Worm (Caenorhabditis elegans) whole organism, mixed stage, embryonic: ENCODE results near the gene pde-2.
"Not testable (repeated sequence)": the region's sequence is repeated elsewhere in the genome, so short reads cannot be mapped to it uniquely, and the experiment has no call there.

Experiments used
- cnd-1 ChIP-seq: fragments of 200-800 bp; sonication (Bioruptor generic); optimal IDR thresholded peaks from 2 replicates; lab custom pipeline; 2018; ENCODE audit warnings: mild to moderate bottlenecking, missing genetic modification characterization, missing compliant biosample characterization
- elt-1 ChIP-seq: sonication (generic microtip); optimal IDR thresholded peaks from 2 replicates; lab custom pipeline; 2017; ENCODE audit warnings: missing genetic modification characterization, mild to moderate bottlenecking, missing compliant biosample characterization, antibody characterized with exemption, moderate library complexity, borderline replicate concordance; ENCODE audit not compliant: insufficient read depth
- nhr-12 ChIP-seq: fragments of 150-350 bp; optimal IDR thresholded peaks from 2 replicates; lab custom pipeline; 2014; ENCODE audit warnings: missing biosample characterization, missing genetic modification characterization
- nhr-28 ChIP-seq: fragments of 150-350 bp; optimal IDR thresholded peaks from 2 replicates; lab custom pipeline; 2014; ENCODE audit warnings: missing biosample characterization, missing genetic modification characterization
- snpc-4 ChIP-seq: fragments of 150-350 bp; optimal IDR thresholded peaks from 2 replicates; lab custom pipeline; 2014; ENCODE audit warnings: missing biosample characterization, missing genetic modification characterization
- unc-39 ChIP-seq: fragments of 150-350 bp; optimal IDR thresholded peaks from 2 replicates; lab custom pipeline; 2014; ENCODE audit warnings: missing biosample characterization, missing genetic modification characterization

DNA sequence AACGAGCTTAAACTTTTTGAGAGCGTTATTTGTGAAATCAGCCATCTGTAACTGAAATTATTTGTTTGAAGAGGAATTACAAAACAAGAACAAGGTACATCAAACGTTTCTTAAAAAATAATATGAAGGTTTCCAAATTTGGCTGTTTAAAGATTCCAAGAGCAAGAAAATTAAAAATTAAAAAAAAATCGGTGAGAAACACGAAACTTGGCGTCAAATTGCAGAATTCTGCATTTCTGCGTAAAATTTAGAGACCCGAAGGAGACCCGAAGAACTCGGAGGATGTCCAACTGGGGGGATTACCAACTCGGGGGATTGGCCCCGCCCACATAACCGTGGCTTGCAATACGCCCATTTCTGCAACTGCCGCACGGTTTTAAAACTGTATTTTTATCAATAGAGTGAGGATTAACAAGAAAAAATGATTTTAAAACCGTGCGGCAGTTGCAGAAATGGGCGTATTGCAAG, 24.2 kb upstream of the pde-2 start, which contains the start of gene rab-6.1:
- TF ChIP-seq elt-1 (tag; lab: Kevin White, UChicago); cnd-1 (tag; lab: Kevin White, UChicago); nhr-28 (tag; lab: Kevin White, UChicago); unc-39 (tag; lab: Kevin White, UChicago); nhr-12; snpc-4 (tag; lab: Kevin White, UChicago): not testable (repeated sequence)
